Worm (Caenorhabditis elegans): ENCODE results near the gene C44C10.9.

- TF ChIP-seq him-1 (tag; optimal IDR thresholded peaks at IDR 0.05) (no peak), dao-5 (tag; optimal IDR thresholded peaks at IDR 0.05) (no peak)
Observed at ce11 chrX:11665522-11666017, 50.7 kb downstream of the C44C10.9 start.
